Worm (Caenorhabditis elegans) whole organism, midembryonic: ENCODE data around the gene F48E8.4.

Experiments used
- T22C8.4 ChIP-seq: fragments of 200-800 bp; sonication (Bioruptor generic); IDR thresholded peaks from 2 replicates; pipeline ENCODE4 v1.3.6; 2022; ENCODE audit warnings: missing genetic modification characterization, missing compliant biosample characterization
- cog-1 ChIP-seq: sonication (generic microtip); optimal IDR thresholded peaks from 2 replicates; lab custom pipeline; 2016; ENCODE audit warnings: missing genetic modification characterization, missing compliant biosample characterization
- flt-1 ChIP-seq: fragments of 200-800 bp; sonication (Bioruptor generic); IDR thresholded peaks from 2 replicates; pipeline ENCODE4 v1.3.6; 2022; ENCODE audit warnings: missing genetic modification characterization, missing compliant biosample characterization
- klf-2 ChIP-seq: fragments of 200-800 bp; sonication (Bioruptor generic); conservative IDR thresholded peaks from 2 replicates; pipeline ENCODE4 v1.3.6; 2022; ENCODE audit warnings: missing genetic modification reagents, missing genetic modification characterization, missing compliant biosample characterization
- med-1 ChIP-seq: sonication (generic microtip); optimal IDR thresholded peaks from 2 replicates; lab custom pipeline; 2017; ENCODE audit warnings: missing genetic modification characterization, mild to moderate bottlenecking, missing compliant biosample characterization, antibody characterized with exemption, missing genetic modification reagents; ENCODE audit not compliant: insufficient read depth
- ref-1 ChIP-seq: fragments of 200-800 bp; sonication (Bioruptor generic); conservative IDR thresholded peaks from 2 replicates; pipeline ENCODE4 v1.3.6; 2022; ENCODE audit warnings: missing genetic modification reagents, missing genetic modification characterization, missing compliant biosample characterization
- tab-1 ChIP-seq: fragments of 200-800 bp; sonication (Bioruptor generic); IDR thresholded peaks from 2 replicates; pipeline ENCODE4 v1.3.6; 2022; ENCODE audit warnings: missing genetic modification characterization, missing compliant biosample characterization
- ztf-23 ChIP-seq: fragments of 200-800 bp; sonication (Bioruptor generic); IDR thresholded peaks from 2 replicates; pipeline ENCODE4 v1.3.6; 2022; ENCODE audit warnings: missing genetic modification reagents, missing genetic modification characterization, missing compliant biosample characterization
- ztf-29 ChIP-seq: fragments of 200-800 bp; sonication (Bioruptor generic); IDR thresholded peaks from 2 replicates; pipeline ENCODE4 v1.3.6; 2022; ENCODE audit warnings: missing genetic modification reagents, missing genetic modification characterization, missing compliant biosample characterization

ce11 chrIII:5504164-5504563 is 50.8 kb downstream of the F48E8.4 start:
- no peak for TF ChIP-seq klf-2 (GFP tag; lab: Robert Waterston, UW)
- TF ChIP-seq flt-1: 0 out of 2 replicates have a peak, but pooled peaks have one; percentile 16
- no peak for TF ChIP-seq med-1 (GFP tag; lab: Kevin White, UChicago)
- no peak for TF ChIP-seq ref-1 (GFP tag; lab: Robert Waterston, UW)
- TF ChIP-seq tab-1 (GFP tag; lab: Robert Waterston, UW): no peak
- no peak for TF ChIP-seq ztf-29
- TF ChIP-seq cog-1 (tag; lab: Kevin White, UChicago): no peak
- TF ChIP-seq ztf-23 (GFP tag; lab: Robert Waterston, UW): no peak
- TF ChIP-seq T22C8.4 (GFP tag; lab: Robert Waterston, UW): no peak
